Worm (Caenorhabditis elegans) whole organism, late embryonic: ENCODE measurements around the gene Y57G7A.6.

Experiments used
- che-1 ChIP-seq: sonication (generic microtip); optimal IDR thresholded peaks from 2 replicates; lab custom pipeline; 2016; ENCODE audit warnings: mild to moderate bottlenecking, missing genetic modification characterization, missing compliant biosample characterization
- ref-2 ChIP-seq: sonication (generic microtip); optimal IDR thresholded peaks from 2 replicates; lab custom pipeline; 2016; ENCODE audit warnings: missing genetic modification characterization, missing compliant biosample characterization

ce11 chrII:1284985-1285384 is 429 bp downstream of the Y57G7A.6 start:
- TF ChIP-seq ref-2 (tag; lab: Kevin White, UChicago): no peak
- TF ChIP-seq che-1: no peak
